Fruit fly (Drosophila melanogaster): ENCODE data around the gene tara.

- TF ChIP-seq h (optimal IDR thresholded peaks at IDR 0.05) (no peak), ttk (optimal IDR thresholded peaks at IDR 0.05) (no peak)
These were observed 19.0 kb downstream of the tara start for dm6 chr3R:16244241-16244977.

Data from Kc167 (cell line).